Fruit fly (Drosophila melanogaster): ENCODE measurements around the gene moon.

dm6 chrX:12084406-12084805 lies 11.8 kb upstream of the moon start:
- TF ChIP-seq usp (GFP tag; optimal IDR thresholded peaks at IDR 0.05) (no peak), foxo (GFP tag; optimal IDR thresholded peaks at IDR 0.05) (peak in 1 of 2 experiments; percentile 1), OdsH (GFP tag; optimal IDR thresholded peaks at IDR 0.05) (no peak), Hr78 (GFP tag; optimal IDR thresholded peaks at IDR 0.05) (no peak), CrebA (GFP tag; optimal IDR thresholded peaks at IDR 0.05; ENCODE audit: borderline replicate concordance) (no peak), tai (GFP tag; optimal IDR thresholded peaks at IDR 0.05) (no peak), h (GFP tag; optimal IDR thresholded peaks at IDR 0.05) (peak; percentile 5), Myc (optimal IDR thresholded peaks at IDR 0.05) (no peak), brk (GFP tag; optimal IDR thresholded peaks at IDR 0.05) (no peak), pan (optimal IDR thresholded peaks at IDR 0.05) (no peak), Abd-B (GFP tag; optimal IDR thresholded peaks at IDR 0.05) (no peak), dmrt93B (GFP tag; optimal IDR thresholded peaks at IDR 0.05) (no peak)
